Worm (Caenorhabditis elegans): ENCODE data around the gene ifc-1.
A peak's percentile ranks its signal among the peaks of the same experiment; 100 is the strongest.

ifc-1 gene

ce11 chrV:2876188-2876831 is 4.9 kb upstream of the ifc-1 start:
- TF ChIP-seq unc-130 (tag; optimal IDR thresholded peaks at IDR 0.05) (no peak), efl-1 (optimal IDR thresholded peaks at IDR 0.05) (no peak), efl-1 (GFP tag; optimal IDR thresholded peaks at IDR 0.05 in 1 of 2) (peak in 1 of 2 experiments; percentile 15)

ce11 chrV:2877509-2877908 is 3.7 kb upstream of the ifc-1 start, which contains the start of gene F37B4.10:
Gene F37B4.10 (minus strand): TSS chrV:2877609.
- TF ChIP-seq dpl-1 (GFP tag; optimal IDR thresholded peaks at IDR 0.05) = peak in 1 of 3 experiments; percentile 11
- TF ChIP-seq snpc-4 (tag; optimal IDR thresholded peaks at IDR 0.05) = no peak
- peak; percentile 8 to 18 for TF ChIP-seq efl-1 (optimal IDR thresholded peaks at IDR 0.05)
- no peak for TF ChIP-seq efl-1 (GFP tag; optimal IDR thresholded peaks at IDR 0.05 in 1 of 2)
- peak; percentile 15 to 22 for TF ChIP-seq lin-35 (GFP tag; optimal IDR thresholded peaks at IDR 0.05)
- peak in 1 of 2 experiments; percentile 11 for TF ChIP-seq lsy-2 (tag; optimal IDR thresholded peaks at IDR 0.05)

DNA sequence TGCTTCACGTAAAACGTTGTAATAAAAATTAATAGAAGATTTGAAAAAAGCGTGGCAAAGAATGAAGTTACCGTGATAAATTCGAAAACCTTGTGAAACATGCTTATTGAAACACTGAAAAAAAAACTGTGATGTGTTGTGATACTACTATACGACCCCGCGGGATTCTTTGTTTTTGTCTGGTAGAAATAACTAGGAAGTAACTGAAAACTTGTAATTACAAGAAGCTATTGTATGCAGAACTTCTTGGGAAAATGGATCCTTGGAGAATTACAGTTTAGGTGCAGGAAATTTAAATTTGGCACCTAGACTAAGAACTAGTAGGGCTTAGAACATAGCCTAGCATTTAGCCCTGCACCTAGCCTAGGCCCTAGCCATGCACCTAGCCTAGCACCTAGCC is 1.4 kb upstream of the ifc-1 start, which contains the start of gene str-39:
TSS of gene str-39 (minus strand) at position 101 of the 400 bp plus-strand sequence.
- TF ChIP-seq C04F5.9 (tag; optimal IDR thresholded peaks at IDR 0.05) (no peak), C34B4.2 (tag; optimal IDR thresholded peaks at IDR 0.05) (no peak), unc-98 (GFP tag; IDR thresholded peaks at IDR 0.05) (no peak), lin-13 (GFP tag; optimal IDR thresholded peaks at IDR 0.05) (no peak), tlp-1 (tag; optimal IDR thresholded peaks at IDR 0.05) (no peak), fkh-4 (tag; optimal IDR thresholded peaks at IDR 0.05; ENCODE audit: borderline replicate concordance) (no peak), vab-15 (tag; optimal IDR thresholded peaks at IDR 0.05) (no peak)

DNA sequence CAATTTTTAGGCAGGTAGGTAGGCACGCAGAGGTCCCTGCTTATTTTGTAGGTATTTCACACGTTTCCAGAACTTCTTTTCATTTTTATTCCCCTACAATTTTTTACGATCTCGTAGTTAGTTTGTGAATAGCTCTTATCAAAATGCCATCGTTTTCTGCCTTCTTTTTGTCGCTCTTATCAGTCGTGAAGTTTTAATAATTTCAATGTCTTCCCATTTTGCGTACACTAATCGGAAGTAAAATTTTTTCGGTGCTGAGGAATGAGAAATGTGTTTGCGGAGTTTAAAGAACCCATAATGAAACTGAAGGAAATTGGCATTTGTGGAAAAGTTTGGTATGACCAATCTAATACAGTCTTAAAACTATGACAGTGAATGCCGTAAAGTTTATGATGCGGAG is 837 bp upstream of the ifc-1 start:
- no peak for TF ChIP-seq hlh-4 (tag; optimal IDR thresholded peaks at IDR 0.05)
- TF ChIP-seq elt-2 (tag; optimal IDR thresholded peaks at IDR 0.05) = peak; percentile 53
- no peak for TF ChIP-seq nhr-237 (tag; optimal IDR thresholded peaks at IDR 0.05)

ce11 chrV:2881565-2881964 is 372 bp downstream of the ifc-1 start:
- TF ChIP-seq mdl-1 (tag; optimal IDR thresholded peaks at IDR 0.05) (no peak), nhr-85 (tag) (no peak), egl-13 (tag; optimal IDR thresholded peaks at IDR 0.05) (no peak), fkh-10 (GFP tag; optimal IDR thresholded peaks at IDR 0.05) (no peak), C34B4.2 (tag; optimal IDR thresholded peaks at IDR 0.05) (no peak), tbx-2 (tag; optimal IDR thresholded peaks at IDR 0.05) (no peak), lir-3 (tag; optimal IDR thresholded peaks at IDR 0.05; ENCODE audit: poor library complexity) (no peak), swsn-7 (tag; optimal IDR thresholded peaks at IDR 0.05) (no peak)

ce11 chrV:2883097-2883496 is 1.9 kb downstream of the ifc-1 start:
- TF ChIP-seq isw-1 (GFP tag; IDR thresholded peaks at IDR 0.05) (no peak), nhr-19 (GFP tag; conservative IDR thresholded peaks at IDR 0.05) (no peak), unc-86 (tag; optimal IDR thresholded peaks at IDR 0.05) (no peak), sup-37 (GFP tag; optimal IDR thresholded peaks at IDR 0.05) (no peak), nhr-12 (tag; optimal IDR thresholded peaks at IDR 0.05) (no peak), efl-1 (optimal IDR thresholded peaks at IDR 0.05) (no peak), efl-1 (GFP tag; optimal IDR thresholded peaks at IDR 0.05 in 1 of 2) (no peak), lir-3 (tag; optimal IDR thresholded peaks at IDR 0.05; ENCODE audit: poor library complexity) (no peak), jun-1 (tag; optimal IDR thresholded peaks at IDR 0.05) (no peak), elt-3 (tag; optimal IDR thresholded peaks at IDR 0.05) (no peak), zip-4 (GFP tag; optimal IDR thresholded peaks at IDR 0.05) (no peak), sptf-1 (tag; optimal IDR thresholded peaks at IDR 0.05) (no peak), nhr-85 (tag) (no peak), mdl-1 (tag; optimal IDR thresholded peaks at IDR 0.05) (no peak), tlp-1 (tag; optimal IDR thresholded peaks at IDR 0.05) (no peak)
